Fruit fly (Drosophila melanogaster) whole organism, wandering third instar larva: Measurements from ENCODE around the gene CG32547.

ENCODE experiments used
- Abd-B ChIP-seq: fragments of >200 bp; optimal IDR thresholded peaks from 2 replicates; lab custom pipeline; 2017; ENCODE audit warnings: missing biosample characterization, missing genetic modification characterization
- CG32264 ChIP-seq: fragments of 200-800 bp; sonication (Bioruptor generic); optimal IDR thresholded peaks from 2 replicates; lab custom pipeline; 2016; ENCODE audit warnings: missing biosample characterization, missing genetic modification characterization
- Dif ChIP-seq: fragments of 200-275, 200-300 bp; sonication (Bioruptor generic); optimal IDR thresholded peaks from 2 replicates; lab custom pipeline; 2018; ENCODE audit warnings: missing biosample characterization, missing genetic modification characterization; ENCODE audit not compliant: partially characterized antibody
- GATAd ChIP-seq: sonication (Bioruptor generic); optimal IDR thresholded peaks from 2 replicates; lab custom pipeline; 2016; ENCODE audit warnings: missing biosample characterization, missing genetic modification characterization
- HLH106 ChIP-seq: fragments of 200-800 bp; optimal IDR thresholded peaks from 3 replicates; lab custom pipeline; 2019; ENCODE audit warnings: missing biosample characterization, mild to moderate bottlenecking, missing genetic modification characterization, moderate library complexity
- Hr78 ChIP-seq: fragments of >200 bp; optimal IDR thresholded peaks from 2 replicates; lab custom pipeline; 2017; ENCODE audit warnings: missing biosample characterization, missing genetic modification characterization
- Jra ChIP-seq: sonication (Bioruptor generic); optimal IDR thresholded peaks from 2 replicates; lab custom pipeline; 2016; ENCODE audit warnings: missing biosample characterization, missing genetic modification characterization
- Myc ChIP-seq: fragments of >200 bp; optimal IDR thresholded peaks from 2 replicates; lab custom pipeline; 2017
- N ChIP-seq: fragments of >200 bp; optimal IDR thresholded peaks from 2 replicates; lab custom pipeline; 2018; ENCODE audit warnings: missing biosample characterization, missing external identifiers, missing genetic modification characterization
- OdsH ChIP-seq: fragments of 200-800 bp; sonication (Bioruptor generic); optimal IDR thresholded peaks from 2 replicates; lab custom pipeline; 2016; ENCODE audit warnings: missing biosample characterization, mild to moderate bottlenecking, missing genetic modification characterization
- Rel ChIP-seq, 2 experiments: fragments of 200-800 bp; sonication (Bioruptor generic) in 1 of 2; optimal IDR thresholded peaks; 2 replicates in 1 of 2; 3 replicates in 1 of 2; lab custom pipeline; 2016 to 2019; ENCODE audit warnings: mild to moderate bottlenecking in 2 of 2, missing biosample characterization in 2 of 2, missing genetic modification characterization in 2 of 2, moderate library complexity in 1 of 2
- Sp1 ChIP-seq: fragments of 200-800 bp; sonication (Bioruptor generic); optimal IDR thresholded peaks from 3 replicates; lab custom pipeline; 2019; ENCODE audit warnings: missing biosample characterization, mild to moderate bottlenecking, missing genetic modification characterization, moderate library complexity
- Vsx2 ChIP-seq: fragments of 200-300, 225-300 bp; sonication (Bioruptor generic); optimal IDR thresholded peaks from 2 replicates; lab custom pipeline; 2018; ENCODE audit warnings: missing biosample characterization, missing genetic modification characterization; ENCODE audit not compliant: partially characterized antibody
- brk ChIP-seq: fragments of 200-800 bp; sonication (Bioruptor generic); optimal IDR thresholded peaks from 2 replicates; lab custom pipeline; 2016; ENCODE audit warnings: missing biosample characterization, mild to moderate bottlenecking, missing genetic modification characterization
- dl ChIP-seq, 2 experiments: fragments of 175-275, 200-275 bp in 1 of 2; fragments of 200-275 bp in 1 of 2; sonication (Bioruptor generic); optimal IDR thresholded peaks; lab custom pipeline; 2018; ENCODE audit warnings: mild to moderate bottlenecking in 2 of 2, missing biosample characterization in 2 of 2, missing genetic modification characterization in 2 of 2, moderate library complexity in 2 of 2; ENCODE audit not compliant: partially characterized antibody in 2 of 2, insufficient read depth in 1 of 2
- ey ChIP-seq: fragments of 200-800 bp; sonication (Bioruptor generic); optimal IDR thresholded peaks from 2 replicates; lab custom pipeline; 2016; ENCODE audit warnings: missing biosample characterization, missing genetic modification characterization
- foxo ChIP-seq, 2 experiments: fragments of 200-800 bp; sonication (Bioruptor generic); optimal IDR thresholded peaks; 2 replicates in 1 of 2; 3 replicates in 1 of 2; lab custom pipeline; 2016 to 2017; ENCODE audit warnings: missing biosample characterization in 2 of 2, missing genetic modification characterization in 2 of 2
- fru ChIP-seq: fragments of 200-800 bp; sonication (Bioruptor generic); optimal IDR thresholded peaks from 3 replicates; lab custom pipeline; 2016; ENCODE audit warnings: missing biosample characterization, mild to moderate bottlenecking, missing genetic modification characterization
- h ChIP-seq: fragments of 200-800 bp; sonication (Bioruptor generic); optimal IDR thresholded peaks from 3 replicates; lab custom pipeline; 2016; ENCODE audit warnings: missing biosample characterization, mild to moderate bottlenecking, missing genetic modification characterization
- jim ChIP-seq: fragments of 175-275, 200-325 bp; sonication (Bioruptor generic); optimal IDR thresholded peaks from 2 replicates; lab custom pipeline; 2016; ENCODE audit warnings: missing biosample characterization, mild to moderate bottlenecking, missing genetic modification characterization
- lola ChIP-seq: fragments of >200 bp; optimal IDR thresholded peaks from 2 replicates; lab custom pipeline; 2017; ENCODE audit warnings: missing biosample characterization, missing genetic modification characterization
- pan ChIP-seq: fragments of >200 bp; optimal IDR thresholded peaks from 2 replicates; lab custom pipeline; 2017
- psq ChIP-seq: fragments of 200-800 bp; sonication (Bioruptor generic); optimal IDR thresholded peaks from 3 replicates; lab custom pipeline; 2017; ENCODE audit warnings: missing biosample characterization, mild to moderate bottlenecking, missing genetic modification characterization, moderate library complexity
- sage ChIP-seq: fragments of 200-800 bp; sonication (Bioruptor generic); optimal IDR thresholded peaks from 2 replicates; lab custom pipeline; 2016; ENCODE audit warnings: missing biosample characterization, mild to moderate bottlenecking, missing genetic modification characterization
- sv ChIP-seq: fragments of 200-800 bp; sonication (Bioruptor generic); optimal IDR thresholded peaks from 3 replicates; lab custom pipeline; 2016; ENCODE audit warnings: missing biosample characterization, missing genetic modification characterization
- tai ChIP-seq: sonication (Bioruptor generic); optimal IDR thresholded peaks from 2 replicates; lab custom pipeline; 2016; ENCODE audit warnings: missing biosample characterization, missing genetic modification characterization
- usp ChIP-seq: fragments of >200 bp; optimal IDR thresholded peaks from 2 replicates; lab custom pipeline; 2017; ENCODE audit warnings: missing biosample characterization, missing genetic modification characterization
- woc ChIP-seq: sonication (Bioruptor generic); optimal IDR thresholded peaks from 2 replicates; lab custom pipeline; 2016; ENCODE audit warnings: missing biosample characterization, mild to moderate bottlenecking, missing genetic modification characterization

CG32547 gene

dm6 chrX:18438568-18438967, 40.7 kb downstream of the CG32547 start, which contains the start of gene CG32551:
CG32551 (plus strand) TSS chrX:18438868.
- TF ChIP-seq dl (GFP tag; optimal IDR thresholded peaks at IDR 0.05; lab: Kevin White, UChicago; ENCODE audit: insufficient read depth in 1 of 2, partially characterized antibody in 2 of 2) (no peak), jim (no peak), ey (GFP tag; lab: Kevin White, UChicago) (no peak), brk (GFP tag; lab: Kevin White, UChicago) (no peak), tai (GFP tag; lab: Kevin White, UChicago) (no peak), Myc (lab: Kevin White, UChicago) (no peak), woc (GFP tag; lab: Kevin White, UChicago) (no peak), lola (no peak), Hr78 (GFP tag; lab: Kevin White, UChicago) (no peak), HLH106 (tag; lab: Kevin White, UChicago) (no peak), usp (GFP tag; lab: Kevin White, UChicago) (no peak), Jra (no peak)
- TF ChIP-seq, all 38 proteins: peak for 0

DNA sequence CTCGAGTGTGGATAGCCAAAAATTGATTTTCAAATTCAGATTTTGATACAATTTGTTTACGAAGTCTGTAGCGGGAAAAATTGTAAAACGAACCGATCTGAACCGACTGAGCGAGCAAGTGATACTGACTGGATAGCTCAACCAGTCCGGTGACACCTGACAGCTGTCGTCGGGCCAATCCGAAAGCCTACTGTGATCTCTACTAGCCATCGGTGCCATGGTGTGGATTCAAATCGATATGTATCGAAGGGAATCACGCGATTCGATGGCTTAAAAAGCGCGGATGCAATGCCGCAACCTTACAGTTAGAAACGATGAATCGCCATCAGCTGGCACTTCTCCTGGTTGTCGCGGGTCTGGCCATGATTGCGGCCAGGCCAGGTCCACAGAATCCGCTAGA, 42.1 kb downstream of the CG32547 start, which contains the start of gene CG6290:
TSS of gene CG6290 (plus strand) at position 301 of the 400 bp plus-strand sequence.
- no peak for TF ChIP-seq pan
- no peak for TF ChIP-seq Abd-B (GFP tag; lab: Kevin White, UChicago)
- TF ChIP-seq CG32264, result no peak
- no peak for TF ChIP-seq Rel (GFP tag; optimal IDR thresholded peaks at IDR 0.05; lab: Kevin White, UChicago)
- no peak for TF ChIP-seq Rel (tag; optimal IDR thresholded peaks at IDR 0.05; lab: Kevin White, UChicago)
- no peak for TF ChIP-seq foxo (GFP tag; optimal IDR thresholded peaks at IDR 0.05; lab: Kevin White, UChicago)
- no peak for TF ChIP-seq OdsH (GFP tag; lab: Kevin White, UChicago)
- TF ChIP-seq N, result no peak
- no peak for TF ChIP-seq psq
- no peak for TF ChIP-seq dl (GFP tag; optimal IDR thresholded peaks at IDR 0.05; lab: Kevin White, UChicago; ENCODE audit: insufficient read depth in 1 of 2, partially characterized antibody in 2 of 2)

DNA sequence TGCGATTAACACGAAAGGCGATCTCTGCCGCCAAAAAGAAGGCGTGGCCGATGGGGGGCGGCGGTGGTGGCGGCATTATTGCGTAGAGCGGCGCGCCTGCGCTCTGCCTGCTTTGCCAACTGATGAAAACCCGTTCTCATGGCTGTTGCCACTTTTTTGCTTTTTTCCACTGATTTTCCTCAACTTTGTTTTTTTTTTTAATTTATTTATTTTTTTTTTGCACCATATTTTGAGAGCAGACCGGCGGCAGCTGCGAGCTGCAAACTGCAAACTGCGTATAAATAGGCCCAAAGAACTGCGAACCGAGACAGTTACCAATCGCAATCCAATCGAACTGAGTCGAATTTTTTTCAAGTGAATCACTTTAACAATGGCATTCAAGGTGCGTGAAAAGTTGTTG, 57.2 kb downstream of the CG32547 start, which contains the start of gene CG42323:
TSS of gene CG42323 (plus strand) at position 302 of the 400 bp plus-strand sequence.
- TF ChIP-seq sage (GFP tag; lab: Kevin White, UChicago) (no peak), CG32264 (no peak), fru (GFP tag; lab: Kevin White, UChicago) (no peak), Sp1 (GFP tag; lab: Kevin White, UChicago) (no peak), usp (GFP tag; lab: Kevin White, UChicago) (no peak)
- TF ChIP-seq, all 38 proteins: peak for 0

dm6 chrX:18415115-18415514, 64.2 kb downstream of the CG32547 start, which contains the start of gene CG15056:
CG15056 (plus strand) TSS chrX:18415415.
- TF ChIP-seq GATAd (GFP tag; lab: Kevin White, UChicago) (no peak), sv (GFP tag; lab: Kevin White, UChicago) (no peak), h (GFP tag; lab: Kevin White, UChicago) (no peak)

dm6 chrX:18409938-18410337, 69.3 kb downstream of the CG32547 start, which contains the start of gene Nt5b:
Nt5b (minus strand) TSS chrX:18410144.
- no peak for TF ChIP-seq Dif (GFP tag; lab: Kevin White, UChicago)
- peak; percentile 33 for TF ChIP-seq psq
- TF ChIP-seq, all 38 proteins: peak for 1

dm6 chrX:18409449-18409848, 69.8 kb downstream of the CG32547 start:
- TF ChIP-seq OdsH (GFP tag; lab: Kevin White, UChicago) (no peak), N (peak; percentile 6), Myc (lab: Kevin White, UChicago) (peak; percentile 3), Vsx2 (GFP tag; lab: Kevin White, UChicago) (peak; percentile 85), Rel (GFP tag; optimal IDR thresholded peaks at IDR 0.05; lab: Kevin White, UChicago) (no peak), Rel (tag; optimal IDR thresholded peaks at IDR 0.05; lab: Kevin White, UChicago) (peak; percentile 4), Dif (GFP tag; lab: Kevin White, UChicago) (no peak)

dm6 chrX:18407394-18407721, 71.9 kb downstream of the CG32547 start:
- TF ChIP-seq Myc (lab: Kevin White, UChicago) (no peak), fru (GFP tag; lab: Kevin White, UChicago) (peak; percentile 13), h (GFP tag; lab: Kevin White, UChicago) (peak; percentile 20)
